Worm (Caenorhabditis elegans) whole organism, early embryonic: ENCODE data around the gene C23G10.1.

Experiments
- ama-1 ChIP-seq: fragments of 150-350 bp; optimal IDR thresholded peaks from 2 replicates; lab custom pipeline; 2014
- ceh-13 ChIP-seq: fragments of 200-800 bp; sonication (Bioruptor generic); optimal IDR thresholded peaks from 2 replicates; lab custom pipeline; 2018; ENCODE audit warnings: mild to moderate bottlenecking, missing genetic modification characterization, missing compliant biosample characterization
- ets-7 ChIP-seq: sonication (generic microtip); optimal IDR thresholded peaks from 2 replicates; lab custom pipeline; 2016; ENCODE audit warnings: missing genotype, missing genetic modification characterization, missing compliant biosample characterization
- hmbx-1 ChIP-seq: sonication (generic microtip); optimal IDR thresholded peaks from 2 replicates; lab custom pipeline; 2016; ENCODE audit warnings: mild to moderate bottlenecking, missing genetic modification characterization, missing compliant biosample characterization
- hnd-1 ChIP-seq: sonication (generic microtip); optimal IDR thresholded peaks from 2 replicates; lab custom pipeline; 2016; ENCODE audit warnings: missing genetic modification characterization, missing compliant biosample characterization
- sea-1 ChIP-seq: fragments of 200-800 bp; sonication (Bioruptor generic); conservative IDR thresholded peaks from 2 replicates; pipeline ENCODE4 v1.3.6; 2022; ENCODE audit warnings: missing genetic modification characterization, missing compliant biosample characterization
- tra-4 ChIP-seq: sonication (generic microtip); optimal IDR thresholded peaks from 2 replicates; lab custom pipeline; 2017; ENCODE audit warnings: missing genetic modification characterization, missing compliant biosample characterization

DNA sequence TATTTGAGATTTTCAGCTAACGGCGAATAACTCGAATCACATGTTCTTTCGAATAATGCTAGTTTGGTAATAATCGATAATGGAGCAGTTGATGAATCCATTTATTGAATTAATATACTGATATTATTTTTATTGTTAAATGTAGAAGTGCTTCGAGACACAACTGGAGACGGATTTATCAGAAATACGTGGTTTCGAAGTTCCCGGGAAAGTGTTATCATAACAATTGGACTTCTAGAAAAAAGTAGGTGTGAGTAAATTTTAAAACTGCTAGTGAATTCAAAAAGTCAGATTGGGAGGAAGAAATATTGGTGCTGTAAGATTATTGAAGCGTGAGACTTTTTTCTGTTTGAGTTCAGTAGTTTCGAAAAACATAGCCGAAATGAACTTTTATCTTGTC is 51.0 kb downstream of the C23G10.1 start, which contains the start of gene srg-2:
- TF ChIP-seq ama-1 (lab: Kevin White, UChicago) (no peak), ets-7 (tag; lab: Kevin White, UChicago) (no peak), ceh-13 (no peak), sea-1 (no peak), hmbx-1 (tag; lab: Kevin White, UChicago) (no peak), tra-4 (tag; lab: Kevin White, UChicago) (no peak), hnd-1 (no peak)
